Fruit fly (Drosophila melanogaster) whole organism: ENCODE measurements around the gene CG34327.

Source experiments
- CG8478 ChIP-seq: fragments of >200 bp; optimal IDR thresholded peaks from 2 replicates; lab custom pipeline; 2018; ENCODE audit warnings: inconsistent platforms
- Dll ChIP-seq: fragments of >200 bp; optimal IDR thresholded peaks from 2 replicates; lab custom pipeline; 2017
- EcR ChIP-seq, 2 experiments: fragments of >200 bp; optimal IDR thresholded peaks; 2 replicates each; lab custom pipeline; 2017; ENCODE audit warnings: missing biosample characterization in 2 of 2, missing genetic modification characterization in 2 of 2, missing genetic modification reagents in 2 of 2
- pan ChIP-seq: fragments of >200 bp; optimal IDR thresholded peaks from 2 replicates; lab custom pipeline; 2017
- psq ChIP-seq: fragments of >200 bp; optimal IDR thresholded peaks from 2 replicates; lab custom pipeline; 2017
- usp ChIP-seq: fragments of >200 bp; optimal IDR thresholded peaks from 2 replicates; lab custom pipeline; 2017; ENCODE audit warnings: missing biosample characterization, missing genetic modification characterization, mixed read lengths

Gene CG34327

dm6 chrX:17223715-17224114, at the start of gene CG34327:
Gene CG34327, minus strand, starts transcription at chrX:17223815.
- TF ChIP-seq psq (lab: Kevin White, UChicago): no peak
- no peak for TF ChIP-seq CG8478 (lab: Kevin White, UChicago)
- no peak for TF ChIP-seq Dll
- TF ChIP-seq usp (GFP tag; lab: Kevin White, UChicago): no peak
- no peak for TF ChIP-seq pan (lab: Kevin White, UChicago)
- TF ChIP-seq EcR (GFP tag; optimal IDR thresholded peaks at IDR 0.05; lab: Kevin White, UChicago): no peak

- TF ChIP-seq Dll: no peak
- no peak for TF ChIP-seq usp (GFP tag; lab: Kevin White, UChicago)
Measured at dm6 chrX:17265402-17266028, 41.9 kb upstream of the CG34327 start.

- TF ChIP-seq CG8478 (lab: Kevin White, UChicago): no peak
- TF ChIP-seq pan (lab: Kevin White, UChicago): no peak
- TF ChIP-seq psq (lab: Kevin White, UChicago): no peak
- no peak for TF ChIP-seq usp (GFP tag; lab: Kevin White, UChicago)
- TF ChIP-seq EcR (GFP tag; optimal IDR thresholded peaks at IDR 0.05; lab: Kevin White, UChicago): no peak
- no peak for TF ChIP-seq Dll
Measured at dm6 chrX:17262049-17262448, 38.4 kb upstream of the CG34327 start.

- no peak for TF ChIP-seq EcR (GFP tag; optimal IDR thresholded peaks at IDR 0.05; lab: Kevin White, UChicago)
- no peak for TF ChIP-seq usp (GFP tag; lab: Kevin White, UChicago)
- TF ChIP-seq Dll: no peak
- no peak for TF ChIP-seq pan (lab: Kevin White, UChicago)
- no peak for TF ChIP-seq CG8478 (lab: Kevin White, UChicago)
- TF ChIP-seq psq (lab: Kevin White, UChicago): no peak
Measured at dm6 chrX:17255677-17256076, 32.1 kb upstream of the CG34327 start.

- TF ChIP-seq CG8478 (lab: Kevin White, UChicago) (no peak), pan (lab: Kevin White, UChicago) (no peak), EcR (GFP tag; optimal IDR thresholded peaks at IDR 0.05; lab: Kevin White, UChicago) (no peak), usp (GFP tag; lab: Kevin White, UChicago) (no peak), Dll (no peak), psq (lab: Kevin White, UChicago) (no peak)
Measured at dm6 chrX:17254094-17254493, 30.5 kb upstream of the CG34327 start.

- TF ChIP-seq Dll (no peak), CG8478 (lab: Kevin White, UChicago) (no peak), psq (lab: Kevin White, UChicago) (no peak), usp (GFP tag; lab: Kevin White, UChicago) (no peak), EcR (GFP tag; optimal IDR thresholded peaks at IDR 0.05; lab: Kevin White, UChicago) (no peak), pan (lab: Kevin White, UChicago) (no peak)
Measured at dm6 chrX:17249326-17249725, 25.7 kb upstream of the CG34327 start, which contains the start of gene CG8675. Gene CG8675, minus strand, starts transcription at chrX:17249502.

dm6 chrX:17246916-17247315, 23.3 kb upstream of the CG34327 start, which contains the start of gene CG42854:
Gene CG42854, minus strand, starts transcription at chrX:17247016.
- no peak for TF ChIP-seq usp (GFP tag; lab: Kevin White, UChicago)
- TF ChIP-seq pan (lab: Kevin White, UChicago): no peak
- TF ChIP-seq Dll: no peak
- TF ChIP-seq psq (lab: Kevin White, UChicago): no peak
- no peak for TF ChIP-seq EcR (GFP tag; optimal IDR thresholded peaks at IDR 0.05; lab: Kevin White, UChicago)
- no peak for TF ChIP-seq CG8478 (lab: Kevin White, UChicago)

dm6 chrX:17244854-17245253, 21.2 kb upstream of the CG34327 start, which contains the start of gene CG8915:
Gene CG8915, minus strand, starts transcription at chrX:17245001.
- TF ChIP-seq Dll (no peak), psq (lab: Kevin White, UChicago) (no peak), CG8478 (lab: Kevin White, UChicago) (no peak), usp (GFP tag; lab: Kevin White, UChicago) (no peak), pan (lab: Kevin White, UChicago) (no peak), EcR (GFP tag; optimal IDR thresholded peaks at IDR 0.05; lab: Kevin White, UChicago) (no peak)

dm6 chrX:17237421-17237820, 13.8 kb upstream of the CG34327 start:
- TF ChIP-seq Dll: no peak
- TF ChIP-seq CG8478 (lab: Kevin White, UChicago): no peak
- no peak for TF ChIP-seq pan (lab: Kevin White, UChicago)
- no peak for TF ChIP-seq usp (GFP tag; lab: Kevin White, UChicago)
- TF ChIP-seq EcR (GFP tag; optimal IDR thresholded peaks at IDR 0.05; lab: Kevin White, UChicago): no peak
- no peak for TF ChIP-seq psq (lab: Kevin White, UChicago)

dm6 chrX:17236468-17236867, 12.9 kb upstream of the CG34327 start:
- TF ChIP-seq EcR (GFP tag; optimal IDR thresholded peaks at IDR 0.05; lab: Kevin White, UChicago) (no peak), usp (GFP tag; lab: Kevin White, UChicago) (no peak), Dll (no peak), psq (lab: Kevin White, UChicago) (no peak), pan (lab: Kevin White, UChicago) (no peak), CG8478 (lab: Kevin White, UChicago) (no peak)

dm6 chrX:17232642-17233041, 9.0 kb upstream of the CG34327 start, which contains the start of gene f:
Gene f, plus strand, starts transcription at chrX:17232942.
- no peak for TF ChIP-seq EcR (GFP tag; optimal IDR thresholded peaks at IDR 0.05; lab: Kevin White, UChicago)
- no peak for TF ChIP-seq psq (lab: Kevin White, UChicago)
- no peak for TF ChIP-seq CG8478 (lab: Kevin White, UChicago)
- TF ChIP-seq usp (GFP tag; lab: Kevin White, UChicago): no peak
- TF ChIP-seq pan (lab: Kevin White, UChicago): no peak
- no peak for TF ChIP-seq Dll

dm6 chrX:17230944-17231343, 7.3 kb upstream of the CG34327 start, which contains the start of gene CG10597:
Gene CG10597, minus strand, starts transcription at chrX:17231044.
- TF ChIP-seq EcR (GFP tag; optimal IDR thresholded peaks at IDR 0.05; lab: Kevin White, UChicago) (no peak), pan (lab: Kevin White, UChicago) (no peak), psq (lab: Kevin White, UChicago) (no peak), usp (GFP tag; lab: Kevin White, UChicago) (no peak)
